Worm (Caenorhabditis elegans) whole organism, dauer: ENCODE results near the gene snu-13.

Source experiments
- unc-62 ChIP-seq: sonication (generic microtip); optimal IDR thresholded peaks from 2 replicates; lab custom pipeline; 2017; ENCODE audit warnings: missing biosample characterization, missing genetic modification reagents, missing genetic modification characterization

Gene snu-13

DNA sequence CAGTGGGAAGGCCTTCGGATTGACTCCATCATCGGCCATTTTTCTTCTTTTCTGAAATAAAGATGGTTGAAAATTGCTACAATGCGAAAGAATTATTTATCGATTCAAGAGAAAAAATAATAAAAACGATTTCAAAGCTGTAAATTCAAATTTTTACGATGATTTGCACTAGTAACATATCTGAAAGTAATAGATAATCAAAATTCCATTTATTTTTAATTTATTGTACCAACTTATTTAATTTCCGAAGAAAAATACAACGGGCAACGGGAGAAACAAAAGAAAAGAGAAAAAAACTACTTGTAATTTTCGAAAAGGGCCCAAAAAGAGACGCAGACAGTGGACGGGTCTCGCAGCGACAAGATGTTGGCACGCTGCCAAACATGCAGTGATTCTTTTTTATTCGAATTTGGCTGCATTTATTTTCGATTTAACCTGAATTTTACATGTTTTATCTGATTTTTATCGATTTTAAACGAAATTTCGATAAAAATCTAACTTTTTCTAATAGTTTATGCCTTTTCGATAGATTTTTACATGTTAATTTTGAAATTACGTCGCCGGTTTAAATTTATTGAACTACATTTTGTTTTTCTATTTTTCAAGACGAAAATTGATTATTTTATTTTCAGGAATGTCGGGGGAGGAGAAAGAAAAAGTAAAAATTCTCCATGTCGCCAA is at the start of gene snu-13, which contains the start of gene rsp-7:
snu-13 (minus strand) TSS at position 51 of the 681 bp plus-strand sequence.
rsp-7 (plus strand) TSS at position 631 of the 681 bp plus-strand sequence.
- TF ChIP-seq unc-62 (GFP tag; lab: Kevin White, UChicago) = no peak

DNA sequence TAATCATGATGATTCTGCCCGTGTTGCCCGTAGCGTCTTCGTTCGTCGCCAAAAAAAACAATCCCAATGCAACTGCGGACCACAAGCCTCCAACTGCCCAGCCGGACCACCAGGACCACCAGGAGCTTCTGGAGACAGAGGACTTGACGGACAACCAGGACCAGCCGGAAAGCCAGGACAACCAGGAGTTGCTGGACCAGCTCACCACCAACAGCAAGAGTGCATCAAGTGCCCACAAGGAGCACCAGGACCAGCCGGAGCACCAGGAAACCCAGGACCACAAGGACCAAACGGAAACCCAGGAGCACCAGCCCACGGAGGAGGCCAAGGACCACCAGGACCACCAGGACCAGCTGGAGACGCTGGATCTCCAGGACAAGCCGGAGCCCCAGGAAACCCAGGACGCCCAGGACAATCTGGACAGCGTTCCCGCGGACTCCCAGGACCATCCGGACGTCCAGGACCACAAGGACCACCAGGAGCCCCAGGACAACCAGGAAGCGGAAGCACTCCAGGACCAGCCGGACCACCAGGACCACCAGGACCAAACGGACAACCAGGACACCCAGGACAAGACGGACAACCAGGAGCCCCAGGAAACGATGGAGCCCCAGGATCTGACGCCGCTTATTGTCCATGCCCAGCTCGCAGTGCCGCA is 49.1 kb upstream of the snu-13 start:
- no peak for TF ChIP-seq unc-62 (GFP tag; lab: Kevin White, UChicago)

DNA sequence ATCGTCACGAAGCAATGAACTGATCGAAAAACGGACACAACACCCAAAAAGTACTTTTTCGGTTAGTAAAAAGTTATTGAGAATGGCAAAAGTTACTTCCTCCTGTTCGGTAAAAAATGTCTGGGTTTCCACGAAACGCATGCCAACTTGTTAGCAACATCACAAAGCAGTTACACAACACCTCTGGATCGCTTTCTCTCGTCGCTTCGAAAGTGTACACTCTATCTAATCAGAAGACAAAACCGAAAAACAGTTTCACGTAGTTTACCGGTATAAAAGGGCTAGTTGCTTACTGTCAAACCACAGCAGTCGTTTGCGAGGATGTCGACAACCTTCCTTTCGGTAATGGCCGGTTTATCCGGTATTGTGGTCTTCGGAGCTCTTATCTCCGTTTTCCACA is 48.5 kb upstream of the snu-13 start, which contains the start of gene col-80:
col-80 (plus strand) TSS at position 301 of the 400 bp plus-strand sequence.
- TF ChIP-seq unc-62 (GFP tag; lab: Kevin White, UChicago) = no peak

DNA sequence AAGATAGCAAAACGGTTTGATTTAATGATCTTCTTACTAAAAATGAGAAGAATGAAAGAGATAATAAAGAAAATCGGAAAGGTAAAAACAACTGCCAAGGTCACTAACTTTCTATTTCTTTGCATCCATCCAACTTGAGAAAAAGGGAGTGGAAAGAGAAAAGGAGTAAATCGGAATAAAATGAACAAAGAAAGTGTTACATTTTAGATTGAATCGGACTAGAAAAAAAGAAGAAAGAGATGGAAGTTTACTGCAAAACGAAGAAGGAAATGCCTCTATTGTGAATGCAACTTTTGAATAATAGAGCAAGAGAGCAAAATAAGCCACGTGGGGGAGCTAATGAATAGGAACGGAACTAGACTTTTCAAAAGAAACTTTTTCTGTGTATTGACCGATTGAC is 47.6 kb upstream of the snu-13 start:
- no peak for TF ChIP-seq unc-62 (GFP tag; lab: Kevin White, UChicago)

DNA sequence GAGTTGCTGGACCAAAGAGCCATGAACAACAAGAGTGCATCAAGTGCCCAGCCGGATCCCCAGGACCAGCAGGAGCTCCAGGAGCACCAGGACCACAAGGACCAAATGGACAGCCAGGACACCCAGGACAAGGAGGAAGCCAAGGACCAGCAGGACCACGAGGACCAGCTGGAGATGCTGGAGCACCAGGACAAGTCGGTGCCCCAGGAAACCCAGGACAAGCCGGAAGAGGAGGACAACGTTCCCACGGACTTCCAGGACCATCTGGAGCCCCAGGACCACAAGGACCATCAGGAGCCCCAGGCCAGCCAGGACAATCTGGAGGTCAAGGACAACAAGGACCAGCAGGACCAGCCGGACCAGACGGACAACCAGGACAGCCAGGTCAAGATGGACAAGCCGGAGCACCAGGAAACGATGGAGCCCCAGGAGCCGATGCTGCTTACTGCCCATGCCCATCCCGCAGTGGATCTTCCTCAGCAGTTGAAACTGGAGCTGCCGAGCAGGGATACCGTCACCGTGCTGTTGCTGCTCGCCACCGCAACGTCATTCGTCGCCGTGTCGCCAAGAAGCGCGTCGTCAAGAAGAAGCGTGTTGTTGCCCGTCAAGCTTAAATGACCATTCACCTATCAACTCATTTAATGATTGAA is 47.0 kb upstream of the snu-13 start:
- TF ChIP-seq unc-62 (GFP tag; lab: Kevin White, UChicago) = no peak

DNA sequence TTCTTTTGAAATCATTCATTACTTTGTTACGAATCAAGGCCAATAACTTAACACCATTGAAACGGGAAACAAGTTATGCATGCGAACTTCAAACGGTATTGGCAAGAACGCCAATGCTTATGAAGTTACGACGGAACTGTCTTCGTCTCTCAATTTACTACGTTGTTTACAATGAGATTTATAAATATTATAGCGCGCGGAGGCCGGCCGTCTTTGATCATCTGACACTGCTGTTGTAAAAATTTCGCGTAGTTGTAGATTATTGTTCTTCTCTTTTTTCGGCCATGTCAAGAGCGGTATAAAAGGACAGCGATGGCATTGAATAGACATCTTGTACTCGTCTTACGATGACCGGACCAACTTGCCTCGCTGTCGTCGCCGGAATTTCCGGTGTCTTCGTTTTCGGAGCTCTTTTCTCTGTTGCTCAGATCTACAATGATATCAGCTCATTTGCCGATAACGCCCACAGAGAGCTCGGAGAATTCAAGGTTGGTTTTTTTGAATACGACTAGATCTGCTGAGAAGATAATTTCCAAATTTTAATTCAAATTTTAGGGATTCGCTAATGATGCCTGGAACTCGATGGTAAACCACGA is 46.2 kb upstream of the snu-13 start, which contains the start of gene col-39:
col-39 (plus strand) TSS at position 342 of the 596 bp plus-strand sequence.
- no peak for TF ChIP-seq unc-62 (GFP tag; lab: Kevin White, UChicago)

DNA sequence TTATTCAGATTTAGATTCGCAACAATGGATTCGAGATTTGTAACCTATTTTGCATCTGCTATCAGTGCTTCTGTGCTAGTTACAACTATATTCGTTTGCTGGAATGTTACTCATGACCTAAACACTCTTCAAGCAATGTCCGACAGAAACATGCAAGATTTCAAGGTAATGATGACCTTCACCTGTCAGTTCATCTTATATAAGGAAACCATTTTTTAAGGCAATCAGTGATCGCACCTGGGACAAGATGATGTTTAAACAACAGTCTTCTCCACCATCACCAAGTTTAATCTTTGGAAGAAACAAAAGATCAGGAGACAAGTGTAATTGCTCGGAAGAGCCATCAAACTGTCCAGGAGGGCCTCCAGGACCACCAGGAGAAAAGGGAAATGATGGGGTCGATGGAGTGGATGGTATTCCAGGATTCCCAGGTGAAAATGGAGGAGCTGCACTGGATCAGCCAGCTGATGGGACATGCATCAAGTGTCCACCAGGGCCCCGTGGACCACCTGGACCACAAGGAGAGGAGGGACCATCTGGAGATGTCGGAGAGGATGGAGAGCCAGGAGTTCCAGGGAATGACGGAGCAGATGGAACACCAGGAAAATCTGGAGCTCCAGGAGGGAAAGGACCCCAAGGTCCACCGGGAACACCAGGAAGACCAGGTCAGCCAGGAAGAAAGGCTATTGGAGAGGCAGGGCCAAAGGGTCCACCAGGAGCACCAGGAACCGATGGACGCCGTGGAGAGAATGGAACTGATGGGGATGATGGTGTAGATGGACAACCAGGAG is 45.4 kb upstream of the snu-13 start, which contains the start of gene col-79:
col-79 (plus strand) TSS at position 20 of the 791 bp plus-strand sequence.
- no peak for TF ChIP-seq unc-62 (GFP tag; lab: Kevin White, UChicago)

DNA sequence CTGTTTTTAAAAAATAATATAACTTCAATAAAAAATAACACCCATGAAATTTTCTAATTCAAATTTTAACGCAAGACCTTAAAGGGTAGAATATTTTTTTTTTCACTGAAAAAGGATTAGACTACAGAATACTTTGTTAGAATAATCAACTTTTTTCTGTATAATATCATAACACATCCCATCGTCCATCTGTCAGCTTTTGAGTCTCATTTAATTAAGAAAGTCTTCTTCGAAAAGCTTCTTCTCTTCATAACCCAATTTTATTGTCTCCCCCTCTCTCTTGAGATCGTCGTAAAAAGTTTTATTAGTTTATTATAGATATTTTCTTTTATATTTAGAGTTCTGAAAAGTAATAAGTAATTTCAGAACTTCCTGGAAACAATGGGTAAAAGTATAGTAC is 37.6 kb upstream of the snu-13 start:
- TF ChIP-seq unc-62 (GFP tag; lab: Kevin White, UChicago) = no peak

DNA sequence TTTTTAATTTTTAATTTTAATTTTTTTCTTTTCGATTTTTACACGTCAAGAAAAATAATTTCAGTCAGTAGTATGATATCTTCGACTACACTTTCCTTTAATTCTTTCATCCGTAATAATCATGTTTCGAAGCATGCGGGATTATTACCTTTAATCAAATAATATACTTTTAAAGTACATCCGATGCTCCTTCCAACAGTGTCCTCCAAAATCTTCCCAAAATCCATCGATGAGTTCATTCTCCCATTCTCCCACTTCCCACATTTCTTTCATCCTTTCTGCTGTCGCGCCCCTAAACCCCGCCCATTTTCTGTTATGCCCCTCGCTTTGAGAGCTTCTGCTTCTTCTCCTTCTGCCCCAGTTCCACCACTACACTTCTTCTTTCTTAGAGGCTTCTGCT is 36.3 kb upstream of the snu-13 start, which contains the start of gene lgc-57:
lgc-57 (plus strand) TSS at position 301 of the 400 bp plus-strand sequence.
- TF ChIP-seq unc-62 (GFP tag; lab: Kevin White, UChicago) = no peak

DNA sequence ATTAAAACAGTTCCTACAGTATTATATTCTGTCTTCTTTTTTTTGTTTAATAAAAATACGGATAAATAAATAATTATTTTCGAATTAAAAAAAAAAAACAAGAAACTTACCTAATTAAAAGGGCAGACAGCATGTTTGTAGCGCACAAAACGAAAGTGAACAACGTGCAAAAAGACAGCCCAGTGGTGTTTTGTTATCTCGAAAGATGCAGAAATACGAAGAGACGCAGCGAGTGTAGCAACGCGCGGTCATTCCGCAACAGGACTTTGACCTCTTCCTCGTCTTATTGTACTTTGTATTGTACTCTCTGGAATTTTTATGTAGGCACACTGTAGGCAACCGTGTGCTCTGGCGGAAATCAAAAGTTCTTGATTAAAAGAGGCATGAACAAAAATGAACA is 35.2 kb upstream of the snu-13 start, which contains the start of gene gbh-1:
gbh-1 (minus strand) TSS at position 149 of the 400 bp plus-strand sequence.
- no peak for TF ChIP-seq unc-62 (GFP tag; lab: Kevin White, UChicago)

DNA sequence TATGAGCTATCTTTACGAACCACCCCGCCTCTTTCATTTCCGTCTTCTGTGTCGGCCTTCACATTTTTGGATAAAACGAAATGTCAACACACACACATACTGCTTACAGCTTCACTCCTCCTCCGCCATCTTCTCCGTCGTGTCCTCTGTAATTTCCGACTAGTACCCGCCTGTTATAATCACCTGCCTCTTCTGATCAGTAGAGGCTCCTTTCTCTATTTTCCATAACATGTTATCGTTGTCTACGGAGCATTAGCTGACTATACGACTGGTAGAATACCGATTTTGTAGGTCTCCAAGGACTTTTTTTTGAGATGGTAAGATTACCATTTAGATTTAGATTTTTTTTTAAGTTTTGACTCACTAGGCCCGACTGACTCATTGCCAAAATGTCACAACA is 26.5 kb upstream of the snu-13 start:
- no peak for TF ChIP-seq unc-62 (GFP tag; lab: Kevin White, UChicago)

DNA sequence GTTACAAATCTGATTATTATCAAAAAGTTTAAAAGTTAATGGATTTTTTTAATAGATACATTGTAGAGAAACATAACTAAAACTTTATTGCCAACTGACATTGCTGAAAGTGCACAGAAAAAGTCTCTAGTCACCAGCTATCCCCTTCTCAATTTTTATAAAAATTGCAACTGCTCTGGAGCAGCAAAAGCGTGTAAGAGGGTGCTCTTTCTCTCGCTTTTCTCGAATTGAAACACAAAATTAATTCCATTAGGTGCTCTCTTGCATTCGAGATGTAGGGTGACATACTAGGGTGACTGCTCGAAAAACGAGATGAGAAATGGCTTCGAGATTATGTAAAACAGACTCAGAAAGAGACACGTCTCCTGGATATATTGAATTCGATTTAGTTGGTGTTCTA is 22.2 kb upstream of the snu-13 start:
- TF ChIP-seq unc-62 (GFP tag; lab: Kevin White, UChicago) = no peak

DNA sequence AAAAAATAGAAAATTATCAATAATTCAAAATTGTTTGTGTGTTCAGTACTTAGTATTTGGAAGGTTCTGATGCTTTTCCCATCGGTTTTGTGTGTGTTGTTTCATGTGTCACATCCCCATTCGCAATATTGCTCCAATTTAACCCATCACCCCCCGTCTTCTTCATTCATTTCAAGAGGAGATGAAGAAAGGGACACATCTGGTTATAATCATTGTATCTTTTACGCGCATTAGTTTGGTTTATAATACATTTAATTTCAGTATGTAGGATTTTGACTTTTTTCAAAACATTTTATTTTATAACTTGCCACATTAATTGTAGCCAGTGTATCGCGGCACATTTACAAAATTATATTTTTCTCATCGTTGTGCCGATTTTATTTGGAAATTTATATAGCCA is 21.7 kb upstream of the snu-13 start:
- TF ChIP-seq unc-62 (GFP tag; lab: Kevin White, UChicago) = no peak

DNA sequence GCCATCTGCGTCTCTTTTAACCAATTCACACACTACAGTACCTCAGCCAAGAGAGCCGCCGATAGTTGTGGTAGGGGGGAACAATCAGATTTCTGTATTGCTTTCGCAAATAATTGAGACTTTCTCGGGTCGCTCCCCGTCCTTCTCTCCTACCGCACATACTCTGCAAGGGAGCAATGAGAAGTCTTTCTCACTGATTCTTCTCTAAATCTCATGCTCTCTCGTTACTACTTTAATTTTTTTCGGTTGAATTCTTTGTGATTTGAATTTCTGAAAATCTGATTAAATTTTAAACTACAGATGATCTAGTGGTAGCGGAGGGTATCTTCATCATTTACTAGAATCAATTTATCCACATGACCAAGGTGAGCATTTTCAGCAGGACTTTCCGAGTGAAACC is 16.9 kb upstream of the snu-13 start, which contains the start of gene ptb-1:
ptb-1 (plus strand) TSS at position 301 of the 400 bp plus-strand sequence.
- no peak for TF ChIP-seq unc-62 (GFP tag; lab: Kevin White, UChicago)

DNA sequence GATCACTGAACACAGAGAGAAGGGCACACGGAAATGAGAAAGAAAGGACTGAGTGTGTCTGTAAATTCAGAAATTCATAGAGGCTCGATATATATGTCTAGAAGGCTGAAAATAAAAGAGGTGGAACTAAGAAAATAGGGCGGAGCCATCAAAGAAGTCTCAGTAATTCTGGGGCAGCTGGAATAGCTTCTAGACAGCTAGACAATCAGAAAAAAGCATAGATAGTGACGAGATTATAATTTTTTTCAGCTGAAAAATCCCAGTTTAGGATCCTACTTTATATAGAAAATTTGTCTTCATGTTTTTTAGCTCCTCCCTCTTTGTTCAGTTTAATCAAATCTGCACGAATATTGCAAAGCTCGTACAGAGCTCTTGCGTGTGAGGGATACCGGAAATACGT is 6.6 kb upstream of the snu-13 start, which contains the start of gene D2089.3:
D2089.3 (minus strand) TSS at position 101 of the 400 bp plus-strand sequence.
- no peak for TF ChIP-seq unc-62 (GFP tag; lab: Kevin White, UChicago)
